Worm (Caenorhabditis elegans) whole organism, mixed stage, embryonic: ENCODE results near the gene srr-1.

ENCODE experiments used
- M03D4.4 ChIP-seq: sonication (generic microtip); optimal IDR thresholded peaks from 2 replicates; lab custom pipeline; 2017; ENCODE audit warnings: mild to moderate bottlenecking, missing genetic modification characterization, missing compliant biosample characterization
- bed-3 ChIP-seq: fragments of 200-800 bp; sonication (Bioruptor generic); optimal IDR thresholded peaks from 3 replicates; lab custom pipeline; 2018; ENCODE audit warnings: mild to moderate bottlenecking, missing genetic modification characterization, moderate library complexity, missing compliant biosample characterization
- blmp-1 ChIP-seq: fragments of 150-350 bp; optimal IDR thresholded peaks from 2 replicates; lab custom pipeline; 2014; ENCODE audit warnings: missing biosample characterization, missing genetic modification characterization
- ceh-39 ChIP-seq: fragments of 150-350 bp; optimal IDR thresholded peaks from 2 replicates; lab custom pipeline; 2014; ENCODE audit warnings: missing biosample characterization, missing genetic modification characterization
- ceh-43 ChIP-seq: fragments of 200-800 bp; sonication (Bioruptor generic); optimal IDR thresholded peaks from 2 replicates; lab custom pipeline; 2018; ENCODE audit warnings: mild to moderate bottlenecking, missing genetic modification characterization, moderate library complexity, missing compliant biosample characterization
- ceh-83 ChIP-seq: fragments of 200-800 bp; sonication (Bioruptor generic); optimal IDR thresholded peaks from 2 replicates; lab custom pipeline; 2018; ENCODE audit warnings: mild to moderate bottlenecking, missing genetic modification characterization, missing compliant biosample characterization
- ces-1 ChIP-seq: fragments of 150-350 bp; optimal IDR thresholded peaks from 2 replicates; lab custom pipeline; 2014; ENCODE audit warnings: missing biosample characterization, missing genetic modification reagents, missing genetic modification characterization
- cnd-1 ChIP-seq: fragments of 200-800 bp; sonication (Bioruptor generic); optimal IDR thresholded peaks from 2 replicates; lab custom pipeline; 2018; ENCODE audit warnings: mild to moderate bottlenecking, missing genetic modification characterization, missing compliant biosample characterization
- drap-1 ChIP-seq: fragments of 200-800 bp; sonication (Bioruptor generic); optimal IDR thresholded peaks from 3 replicates; lab custom pipeline; 2018; ENCODE audit warnings: mild to moderate bottlenecking, missing genetic modification characterization, missing compliant biosample characterization
- elt-1 ChIP-seq: sonication (generic microtip); optimal IDR thresholded peaks from 2 replicates; lab custom pipeline; 2017; ENCODE audit warnings: missing genetic modification characterization, mild to moderate bottlenecking, missing compliant biosample characterization, antibody characterized with exemption, moderate library complexity, borderline replicate concordance; ENCODE audit not compliant: insufficient read depth
- elt-3 ChIP-seq: fragments of 150-350 bp; optimal IDR thresholded peaks from 2 replicates; lab custom pipeline; 2014; ENCODE audit warnings: missing biosample characterization, missing genetic modification characterization
- ham-2 ChIP-seq: fragments of 200-800 bp; sonication (Bioruptor generic); optimal IDR thresholded peaks from 2 replicates; lab custom pipeline; 2018; ENCODE audit warnings: mild to moderate bottlenecking, missing genetic modification characterization, missing compliant biosample characterization
- hlh-1 ChIP-seq: fragments of 150-350 bp; optimal IDR thresholded peaks from 2 replicates; lab custom pipeline; 2014; ENCODE audit warnings: missing biosample characterization, missing genetic modification reagents, missing genetic modification characterization
- lsy-2 ChIP-seq: fragments of 150-350 bp; optimal IDR thresholded peaks from 2 replicates; lab custom pipeline; 2014; ENCODE audit warnings: missing biosample characterization, missing genetic modification characterization
- mab-5 ChIP-seq: fragments of 150-350 bp; optimal IDR thresholded peaks from 2 replicates; lab custom pipeline; 2014; ENCODE audit warnings: missing biosample characterization, missing genetic modification characterization
- mep-1 ChIP-seq: fragments of 150-350 bp; optimal IDR thresholded peaks from 2 replicates; lab custom pipeline; 2017; ENCODE audit warnings: missing biosample characterization, missing genetic modification reagents, missing genetic modification characterization, inconsistent platforms
- mls-2 ChIP-seq: sonication (generic microtip); optimal IDR thresholded peaks from 2 replicates; lab custom pipeline; 2016; ENCODE audit warnings: mild to moderate bottlenecking, missing genetic modification characterization, moderate library complexity, missing compliant biosample characterization
- nhr-12 ChIP-seq: fragments of 150-350 bp; optimal IDR thresholded peaks from 2 replicates; lab custom pipeline; 2014; ENCODE audit warnings: missing biosample characterization, missing genetic modification characterization
- nhr-2 ChIP-seq: fragments of 150-350 bp; optimal IDR thresholded peaks from 2 replicates; lab custom pipeline; 2014; ENCODE audit warnings: missing biosample characterization, missing genetic modification characterization
- nhr-237 ChIP-seq: fragments of 150-350 bp; optimal IDR thresholded peaks from 2 replicates; lab custom pipeline; 2014; ENCODE audit warnings: missing biosample characterization, missing genetic modification characterization
- nhr-76 ChIP-seq: sonication (generic microtip); optimal IDR thresholded peaks from 2 replicates; lab custom pipeline; 2017; ENCODE audit warnings: missing biosample characterization, missing genetic modification characterization
- pha-4 ChIP-seq: fragments of 150-350 bp; optimal IDR thresholded peaks from 2 replicates; lab custom pipeline; 2018; ENCODE audit warnings: missing biosample characterization, missing genetic modification reagents, missing genetic modification characterization
- snpc-4 ChIP-seq: fragments of 150-350 bp; optimal IDR thresholded peaks from 2 replicates; lab custom pipeline; 2014; ENCODE audit warnings: missing biosample characterization, missing genetic modification characterization
- sptf-1 ChIP-seq: sonication (generic microtip); optimal IDR thresholded peaks from 2 replicates; lab custom pipeline; 2017; ENCODE audit warnings: mild to moderate bottlenecking, missing genetic modification characterization, moderate library complexity, missing compliant biosample characterization
- tbx-8 ChIP-seq: fragments of 200-800 bp; sonication (Bioruptor generic); optimal IDR thresholded peaks from 2 replicates; lab custom pipeline; 2018; ENCODE audit warnings: mild to moderate bottlenecking, missing genetic modification characterization, moderate library complexity, missing compliant biosample characterization
- unc-120 ChIP-seq: sonication (generic microtip); optimal IDR thresholded peaks from 2 replicates; lab custom pipeline; 2017; ENCODE audit warnings: missing genetic modification characterization, missing compliant biosample characterization; ENCODE audit not compliant: poor library complexity, severe bottlenecking
- unc-39 ChIP-seq: fragments of 150-350 bp; optimal IDR thresholded peaks from 2 replicates; lab custom pipeline; 2014; ENCODE audit warnings: missing biosample characterization, missing genetic modification characterization
- unc-62 ChIP-seq: fragments of 150-350 bp; optimal IDR thresholded peaks from 2 replicates; lab custom pipeline; 2014; ENCODE audit warnings: missing biosample characterization, missing genetic modification reagents, missing genetic modification characterization
- zip-8 ChIP-seq: fragments of 150-350 bp; optimal IDR thresholded peaks from 2 replicates; lab custom pipeline; 2014; ENCODE audit warnings: missing biosample characterization, missing genetic modification characterization

The srr-1 gene

ce11 chrV:13082442-13083126 is 29.0 kb upstream of the srr-1 start, which contains the start of gene C34B4.2:
TSS of gene C34B4.2 (plus strand) at chrV:13083055.
- TF ChIP-seq ceh-43 (GFP tag; lab: Kevin White, UChicago) (no peak), ces-1 (GFP tag; lab: Kevin White, UChicago) (peak; percentile 12), hlh-1 (tag; lab: Kevin White, UChicago) (peak; percentile 49), elt-1 (no peak), zip-8 (peak; percentile 43), pha-4 (tag; lab: Kevin White, UChicago) (peak; percentile 38), nhr-237 (tag; lab: Kevin White, UChicago) (peak; percentile 44), unc-120 (peak; percentile 14)

- TF ChIP-seq ham-2 (GFP tag; lab: Kevin White, UChicago) (no peak), unc-62 (GFP tag; lab: Kevin White, UChicago) (peak; percentile 8)
- TF ChIP-seq, all 35 proteins: peak for 1
These were observed 27.7 kb upstream of the srr-1 start for ce11 chrV:13081197-13081747.

- no peak for TF ChIP-seq pha-4 (tag; lab: Kevin White, UChicago)
- no peak for TF ChIP-seq ceh-43 (GFP tag; lab: Kevin White, UChicago)
- no peak for TF ChIP-seq cnd-1 (tag; lab: Kevin White, UChicago)
- no peak for TF ChIP-seq drap-1 (GFP tag; lab: Kevin White, UChicago)
- no peak for TF ChIP-seq elt-3 (tag; lab: Kevin White, UChicago)
- TF ChIP-seq ceh-83 (GFP tag; lab: Kevin White, UChicago): no peak
- TF ChIP-seq mab-5: no peak
- TF ChIP-seq unc-39: no peak
- TF ChIP-seq nhr-2 (tag; lab: Kevin White, UChicago): no peak
These were observed 21.9 kb upstream of the srr-1 start for ce11 chrV:13075432-13075831.

ce11 chrV:13074148-13074547 is 20.6 kb upstream of the srr-1 start:
- TF ChIP-seq mab-5 (no peak), ces-1 (GFP tag; lab: Kevin White, UChicago) (peak; percentile 54)
- TF ChIP-seq, all 35 proteins: peak for 1

ce11 chrV:13073145-13073544 is 19.6 kb upstream of the srr-1 start:
- TF ChIP-seq mab-5 (no peak), mep-1 (tag; lab: Kevin White, UChicago) (no peak), lsy-2 (tag; lab: Kevin White, UChicago) (no peak), ceh-43 (GFP tag; lab: Kevin White, UChicago) (no peak), pha-4 (tag; lab: Kevin White, UChicago) (no peak), elt-3 (tag; lab: Kevin White, UChicago) (no peak), cnd-1 (tag; lab: Kevin White, UChicago) (no peak), ceh-39 (tag; lab: Kevin White, UChicago) (no peak), blmp-1 (tag; lab: Kevin White, UChicago) (no peak), zip-8 (no peak), hlh-1 (tag; lab: Kevin White, UChicago) (no peak), nhr-76 (tag; lab: Kevin White, UChicago) (no peak), drap-1 (GFP tag; lab: Kevin White, UChicago) (no peak), ces-1 (GFP tag; lab: Kevin White, UChicago) (no peak), ham-2 (GFP tag; lab: Kevin White, UChicago) (no peak), tbx-8 (GFP tag; lab: Kevin White, UChicago) (no peak), nhr-12 (tag; lab: Kevin White, UChicago) (no peak), M03D4.4 (tag; lab: Kevin White, UChicago) (no peak), snpc-4 (tag; lab: Kevin White, UChicago) (no peak)

ce11 chrV:13071052-13071451 is 17.5 kb upstream of the srr-1 start, which contains the start of gene C34B4.3:
TSS of gene C34B4.3 (minus strand) at chrV:13071152.
- TF ChIP-seq unc-62 (GFP tag; lab: Kevin White, UChicago): no peak
- no peak for TF ChIP-seq sptf-1 (tag; lab: Kevin White, UChicago)
- no peak for TF ChIP-seq ceh-39 (tag; lab: Kevin White, UChicago)
- no peak for TF ChIP-seq mls-2
- TF ChIP-seq elt-3 (tag; lab: Kevin White, UChicago): no peak
- TF ChIP-seq blmp-1 (tag; lab: Kevin White, UChicago): no peak
- no peak for TF ChIP-seq pha-4 (tag; lab: Kevin White, UChicago)
- TF ChIP-seq bed-3: no peak
